Worm (Caenorhabditis elegans): ENCODE measurements around the gene C26B2.7.

DNA sequence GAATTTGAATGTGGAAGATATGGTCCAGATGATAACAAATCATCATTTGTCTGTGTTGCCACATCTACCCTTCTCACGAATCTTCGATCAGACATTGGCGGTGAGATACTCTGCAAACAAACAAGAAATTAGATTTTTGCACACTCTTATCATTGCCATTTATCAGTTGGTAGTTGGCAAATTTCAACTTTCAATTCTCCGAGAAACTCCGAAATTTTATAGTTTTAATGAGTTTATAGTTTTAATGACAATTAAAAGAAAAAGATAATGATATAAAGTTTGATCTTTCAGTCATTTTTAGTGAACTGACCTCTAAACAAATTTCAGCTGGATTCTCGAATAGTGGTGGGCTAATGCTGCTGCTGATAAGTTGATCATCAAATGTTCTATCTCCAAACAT lies 7.8 kb downstream of the C26B2.7 start:
- no peak for TF ChIP-seq tbx-11 (GFP tag; IDR thresholded peaks at IDR 0.05)
- TF ChIP-seq tbx-37 (GFP tag; conservative IDR thresholded peaks at IDR 0.05): no peak
- TF ChIP-seq ceh-13 (GFP tag; optimal IDR thresholded peaks at IDR 0.05): no peak
- TF ChIP-seq ama-1 (optimal IDR thresholded peaks at IDR 0.05): no peak
- no peak for TF ChIP-seq pes-1 (GFP tag; IDR thresholded peaks at IDR 0.05)
- TF ChIP-seq hmg-4 (GFP tag; optimal IDR thresholded peaks at IDR 0.05): no peak
- TF ChIP-seq sea-1 (GFP tag; conservative IDR thresholded peaks at IDR 0.05): no peak
- no peak for TF ChIP-seq aly-1 (tag; optimal IDR thresholded peaks at IDR 0.05)
- no peak for TF ChIP-seq B0310.2 (tag; optimal IDR thresholded peaks at IDR 0.05)
- TF ChIP-seq scrt-1 (GFP tag; IDR thresholded peaks at IDR 0.05): no peak
- no peak for TF ChIP-seq F13C5.2 (tag; optimal IDR thresholded peaks at IDR 0.05)
- TF ChIP-seq flt-1 (GFP tag; IDR thresholded peaks at IDR 0.05): no peak

Data from whole organism, early embryonic.